Fruit fly (Drosophila melanogaster): ENCODE measurements around the gene CG7668.

The CG7668 gene

dm6 chr3L:20004442-20004869, 1.9 kb downstream of the CG7668 start (continued):
- TF ChIP-seq pho (GFP tag; optimal IDR thresholded peaks at IDR 0.05) (no peak), nom (GFP tag; optimal IDR thresholded peaks at IDR 0.05) (no peak), luna (GFP tag; optimal IDR thresholded peaks at IDR 0.05) (no peak), Dip2 (GFP tag; IDR thresholded peaks at IDR 0.05) (no peak), CG11247 (GFP tag; IDR thresholded peaks at IDR 0.05) (no peak), yki (optimal IDR thresholded peaks at IDR 0.05) (no peak), gfzf (GFP tag; optimal IDR thresholded peaks at IDR 0.05) (peak; percentile 25), bowl (GFP tag; IDR thresholded peaks at IDR 0.05) (no peak), CHES-1-like (GFP tag; optimal IDR thresholded peaks at IDR 0.05) (no peak), vvl (GFP tag; IDR thresholded peaks at IDR 0.05) (peak; percentile 79; the same call in 1 of the 2 replicates), lab (GFP tag; optimal IDR thresholded peaks at IDR 0.05) (no peak), CG18599 (GFP tag; optimal IDR thresholded peaks at IDR 0.05) (no peak), CG7271 (tag; optimal IDR thresholded peaks at IDR 0.05) (no peak), en (GFP tag; optimal IDR thresholded peaks at IDR 0.05) (no peak), ac (GFP tag; optimal IDR thresholded peaks at IDR 0.05) (no peak), chinmo (GFP tag; IDR thresholded peaks at IDR 0.05; ENCODE audit: partially characterized antibody) (no peak), stc (GFP tag; IDR thresholded peaks at IDR 0.05) (peak; percentile 36; the same call in 1 of the 2 replicates), tin (GFP tag; optimal IDR thresholded peaks at IDR 0.05) (no peak), CG6854 (GFP tag; optimal IDR thresholded peaks at IDR 0.05) (no peak), sc (optimal IDR thresholded peaks at IDR 0.05) (no peak), sc (GFP tag; optimal IDR thresholded peaks at IDR 0.05) (no peak), Gug (GFP tag; IDR thresholded peaks at IDR 0.05) (no peak), B-H2 (GFP tag; optimal IDR thresholded peaks at IDR 0.05) (no peak), Nf-YB (GFP tag; optimal IDR thresholded peaks at IDR 0.05) (no peak), CG2202 (tag; optimal IDR thresholded peaks at IDR 0.05) (peak; percentile 18), corto (GFP tag; optimal IDR thresholded peaks at IDR 0.05) (no peak), CG14441 (GFP tag; IDR thresholded peaks at IDR 0.05) (no peak), Nf-YC (tag; optimal IDR thresholded peaks at IDR 0.05) (peak; percentile 41), Atf3 (GFP tag; optimal IDR thresholded peaks at IDR 0.05) (no peak), sim (GFP tag; IDR thresholded peaks at IDR 0.05) (no peak), Med (GFP tag) (peak; percentile 75), nmo (GFP tag; optimal IDR thresholded peaks at IDR 0.05) (peak; percentile 1), Fer1 (GFP tag; optimal IDR thresholded peaks at IDR 0.05) (no peak), CG6791 (GFP tag; IDR thresholded peaks at IDR 0.05; ENCODE audit: partially characterized antibody) (no peak), Asciz (GFP tag; optimal IDR thresholded peaks at IDR 0.05) (no peak), dmrt99B (tag; optimal IDR thresholded peaks at IDR 0.05) (peak; percentile 15), disco-r (GFP tag; optimal IDR thresholded peaks at IDR 0.05) (no peak), CG2875 (GFP tag; optimal IDR thresholded peaks at IDR 0.05) (peak; percentile 14), repo (GFP tag; optimal IDR thresholded peaks at IDR 0.05) (no peak), Deaf1 (tag; optimal IDR thresholded peaks at IDR 0.05) (no peak), CG12769 (tag; optimal IDR thresholded peaks at IDR 0.05) (no peak), Hr51 (GFP tag; optimal IDR thresholded peaks at IDR 0.05) (peak in 1 of 2 experiments; percentile 37), run (tag; optimal IDR thresholded peaks at IDR 0.05) (no peak), ash1 (GFP tag; optimal IDR thresholded peaks at IDR 0.05) (no peak), CG1233 (GFP tag; optimal IDR thresholded peaks at IDR 0.05) (no peak), dmrt11E (tag; optimal IDR thresholded peaks at IDR 0.05) (no peak), HLH4C (GFP tag; IDR thresholded peaks at IDR 0.05; ENCODE audit: partially characterized antibody) (no peak), CG11695 (GFP tag; IDR thresholded peaks at IDR 0.05) (no peak), fru (optimal IDR thresholded peaks at IDR 0.05) (no peak), salm (tag; optimal IDR thresholded peaks at IDR 0.05) (no peak), tna (GFP tag; IDR thresholded peaks at IDR 0.05; ENCODE audit: partially characterized antibody) (0 out of 2 replicates have a peak, but pooled peaks have one; percentile 10)
